Fruit fly (Drosophila melanogaster) whole organism, adult: ENCODE data around the gene sll.

Experiments
- CG12768 ChIP-seq: fragments of 200-800 bp; sonication (Bioruptor generic); optimal IDR thresholded peaks from 2 replicates; lab custom pipeline; 2017; ENCODE audit warnings: missing biosample characterization, missing genetic modification characterization, mild to moderate bottlenecking, moderate library complexity, missing genetic modification reagents
- CG14711 ChIP-seq: fragments of 200-800 bp; sonication (Bioruptor generic); optimal IDR thresholded peaks from 2 replicates; lab custom pipeline; 2018; ENCODE audit warnings: missing biosample characterization, mild to moderate bottlenecking, missing genetic modification characterization, moderate library complexity
- CG1620 ChIP-seq: fragments of 200-800 bp; sonication (Bioruptor generic); optimal IDR thresholded peaks from 2 replicates; lab custom pipeline; 2016; ENCODE audit warnings: missing biosample characterization, missing genetic modification characterization
- CG33017 ChIP-seq: fragments of 200-800 bp; sonication (Bioruptor generic); optimal IDR thresholded peaks from 2 replicates; lab custom pipeline; 2018; ENCODE audit warnings: missing biosample characterization, mild to moderate bottlenecking, missing genetic modification characterization, moderate library complexity
- CG7045 ChIP-seq: fragments of 200-800 bp; sonication (Bioruptor generic); optimal IDR thresholded peaks from 2 replicates; lab custom pipeline; 2017; ENCODE audit warnings: missing biosample characterization, mild to moderate bottlenecking, missing genetic modification characterization
- Hr96 ChIP-seq: fragments of 200-800 bp; sonication (Bioruptor generic); optimal IDR thresholded peaks from 2 replicates; lab custom pipeline; 2016; ENCODE audit warnings: missing biosample characterization, missing genetic modification characterization
- cic ChIP-seq: fragments of 200-800 bp; sonication (Bioruptor generic); optimal IDR thresholded peaks from 2 replicates; lab custom pipeline; 2017; ENCODE audit warnings: missing biosample characterization, mild to moderate bottlenecking, missing genetic modification characterization, moderate library complexity
- cnc ChIP-seq, 2 experiments: fragments of >200 bp; optimal IDR thresholded peaks; 2 replicates each; lab custom pipeline; 2017
- kay ChIP-seq: fragments of 200-800 bp; sonication (Bioruptor generic); peaks from one replicate; lab custom pipeline; 2016; ENCODE audit warnings: missing biosample characterization, missing genetic modification characterization, borderline replicate concordance
- pad ChIP-seq: fragments of 200-800 bp; sonication (Bioruptor generic); optimal IDR thresholded peaks from 3 replicates; lab custom pipeline; 2017; ENCODE audit warnings: missing biosample characterization, missing genetic modification characterization, mild to moderate bottlenecking, moderate library complexity, missing genetic modification reagents

- no peak for TF ChIP-seq kay (GFP tag; lab: Kevin White, UChicago)
- TF ChIP-seq cnc (optimal IDR thresholded peaks at IDR 0.05; lab: Kevin White, UChicago) = no peak
- TF ChIP-seq CG1620 (GFP tag; lab: Kevin White, UChicago) = no peak
- TF ChIP-seq CG33017 (tag; lab: Kevin White, UChicago) = no peak
- TF ChIP-seq cic (GFP tag; lab: Kevin White, UChicago) = no peak
- TF ChIP-seq CG14711 (tag; lab: Kevin White, UChicago) = no peak
- TF ChIP-seq CG7045 (GFP tag; lab: Kevin White, UChicago) = no peak
- no peak for TF ChIP-seq CG12768 (GFP tag; lab: Kevin White, UChicago)
- TF ChIP-seq pad = no peak
- no peak for TF ChIP-seq Hr96 (GFP tag; lab: Kevin White, UChicago)
Measured at dm6 chr3R:17655040-17655439, 49.1 kb downstream of the sll start.
